Fruit fly (Drosophila melanogaster): ENCODE results near the gene Tsp96F.

DNA sequence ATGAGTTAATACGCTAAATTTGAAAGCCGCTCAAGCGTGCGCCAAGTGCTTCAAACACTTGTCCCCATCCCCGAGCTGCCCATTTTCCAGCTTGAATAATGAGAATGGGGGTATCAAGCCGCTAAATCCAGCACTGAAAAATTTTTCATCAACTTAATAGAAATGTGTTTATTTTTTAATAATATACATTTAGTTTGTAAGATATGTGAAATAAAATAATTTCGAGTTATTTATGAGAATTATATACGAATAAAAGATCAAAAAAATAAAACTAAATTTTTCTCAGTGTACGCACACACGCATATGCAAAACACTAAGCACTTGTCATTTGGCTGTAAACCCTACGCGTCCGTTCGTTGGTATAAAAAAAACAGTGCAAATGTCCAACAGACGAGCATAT, 26.4 kb downstream of the Tsp96F start:
- TF ChIP-seq pdm3 (GFP tag; optimal IDR thresholded peaks at IDR 0.05) (no peak), topi (GFP tag; optimal IDR thresholded peaks at IDR 0.05) (no peak), spab (GFP tag; optimal IDR thresholded peaks at IDR 0.05) (no peak), CG1621 (tag; optimal IDR thresholded peaks at IDR 0.05) (no peak), CG7368 (GFP tag; optimal IDR thresholded peaks at IDR 0.05) (no peak), Hr39 (GFP tag; optimal IDR thresholded peaks at IDR 0.05) (no peak), lz (GFP tag; optimal IDR thresholded peaks at IDR 0.05) (no peak), CG6792 (GFP tag; optimal IDR thresholded peaks at IDR 0.05) (no peak), fd85E (GFP tag; optimal IDR thresholded peaks at IDR 0.05) (no peak), Sox14 (GFP tag; optimal IDR thresholded peaks at IDR 0.05) (no peak)
